Fruit fly (Drosophila melanogaster) whole organism, prepupa: ENCODE data around the gene CG7695.
A peak's percentile ranks its signal among the peaks of the same experiment; 100 is the strongest.

Source experiments
- CG1621 ChIP-seq: fragments of 200-800 bp; sonication (Bioruptor generic); optimal IDR thresholded peaks from 3 replicates; lab custom pipeline; 2018; ENCODE audit warnings: missing biosample characterization, mild to moderate bottlenecking, missing genetic modification characterization
- CG3032 ChIP-seq: fragments of 200-800 bp; optimal IDR thresholded peaks from 2 replicates; lab custom pipeline; 2019; ENCODE audit warnings: missing biosample characterization, mild to moderate bottlenecking, missing genetic modification characterization, moderate library complexity
- CG32006 ChIP-seq: fragments of 200-800 bp; sonication (Bioruptor generic); optimal IDR thresholded peaks from 3 replicates; lab custom pipeline; 2017; ENCODE audit warnings: missing biosample characterization, mild to moderate bottlenecking, missing genetic modification characterization
- CG6276 ChIP-seq: fragments of 200-800 bp; sonication (Bioruptor generic); optimal IDR thresholded peaks from 2 replicates; lab custom pipeline; 2017; ENCODE audit warnings: missing biosample characterization, mild to moderate bottlenecking, missing genetic modification characterization
- CG6792 ChIP-seq: fragments of 200-800 bp; sonication (Bioruptor generic); optimal IDR thresholded peaks from 3 replicates; lab custom pipeline; 2016; ENCODE audit warnings: missing biosample characterization, missing genetic modification characterization
- CG6808 ChIP-seq: fragments of 200-800 bp; sonication (Bioruptor generic); optimal IDR thresholded peaks from 3 replicates; lab custom pipeline; 2017; ENCODE audit warnings: missing biosample characterization, missing genetic modification characterization, mild to moderate bottlenecking, moderate library complexity, missing genetic modification reagents
- CG8319 ChIP-seq: fragments of 200-800 bp; sonication (Bioruptor generic); optimal IDR thresholded peaks from 3 replicates; lab custom pipeline; 2016; ENCODE audit warnings: missing biosample characterization, missing genetic modification characterization
- Eip78C ChIP-seq: fragments of 200-800 bp; sonication (Bioruptor generic); peaks from one replicate; lab custom pipeline; 2016; ENCODE audit warnings: missing biosample characterization, missing genetic modification characterization
- Ets21C ChIP-seq: fragments of 200-800 bp; sonication (Bioruptor generic); optimal IDR thresholded peaks from 3 replicates; lab custom pipeline; 2016; ENCODE audit warnings: missing biosample characterization, missing genetic modification characterization
- Gug ChIP-seq: fragments of 200-800 bp; sonication (Bioruptor generic); IDR thresholded peaks from 2 replicates; pipeline ENCODE4 v1.3.6; 2022; ENCODE audit warnings: missing biosample characterization, missing genetic modification characterization
- Lpt ChIP-seq: fragments of 200-800 bp; sonication (Bioruptor generic); optimal IDR thresholded peaks from 3 replicates; lab custom pipeline; 2016; ENCODE audit warnings: missing biosample characterization, missing genetic modification characterization
- Met ChIP-seq: fragments of 200-800 bp; sonication (Bioruptor generic); optimal IDR thresholded peaks from 3 replicates; lab custom pipeline; 2016; ENCODE audit warnings: missing biosample characterization, missing genetic modification characterization
- Sox14 ChIP-seq: fragments of 200-800 bp; sonication (Bioruptor generic); optimal IDR thresholded peaks from 3 replicates; lab custom pipeline; 2016; ENCODE audit warnings: missing biosample characterization, missing genetic modification characterization
- esn ChIP-seq: fragments of 200-800 bp; sonication (Bioruptor generic); optimal IDR thresholded peaks from 2 replicates; lab custom pipeline; 2016; ENCODE audit warnings: missing biosample characterization, mild to moderate bottlenecking, missing genetic modification characterization, moderate library complexity
- fkh ChIP-seq: fragments of 200-800 bp; sonication (Bioruptor generic); optimal IDR thresholded peaks from 3 replicates; lab custom pipeline; 2017; ENCODE audit warnings: missing biosample characterization, mild to moderate bottlenecking, missing genetic modification characterization, moderate library complexity
- pdm3 ChIP-seq: fragments of 200-800 bp; sonication (Bioruptor generic); optimal IDR thresholded peaks from 3 replicates; lab custom pipeline; 2016; ENCODE audit warnings: missing biosample characterization, missing genetic modification characterization
- svp ChIP-seq: fragments of 200-800 bp; sonication (Bioruptor generic); peaks from one replicate; lab custom pipeline; 2016; ENCODE audit warnings: missing biosample characterization, missing genetic modification characterization
- topi ChIP-seq: fragments of 200-800 bp; sonication (Bioruptor generic); optimal IDR thresholded peaks from 3 replicates; lab custom pipeline; 2016; ENCODE audit warnings: missing biosample characterization, missing genetic modification characterization
- vri ChIP-seq: fragments of 200-800 bp; sonication (Bioruptor generic); optimal IDR thresholded peaks from 3 replicates; lab custom pipeline; 2016; ENCODE audit warnings: missing biosample characterization, mild to moderate bottlenecking, missing genetic modification characterization

The CG7695 gene

dm6 chr3R:18573699-18574259 is 43.5 kb downstream of the CG7695 start (continued):
- TF ChIP-seq topi (peak; percentile 96), CG1621 (tag; lab: Kevin White, UChicago) (peak; percentile 94), Eip78C (GFP tag; lab: Kevin White, UChicago) (peak; percentile 99), pdm3 (GFP tag; lab: Kevin White, UChicago) (peak; percentile 98), CG8319 (GFP tag; lab: Kevin White, UChicago) (peak; percentile 92), CG6808 (GFP tag; lab: Kevin White, UChicago) (peak; percentile 94), CG6792 (GFP tag; lab: Kevin White, UChicago) (peak; percentile 98), vri (GFP tag; lab: Kevin White, UChicago) (peak; percentile 83), Ets21C (peak; percentile 92), CG3032 (tag; lab: Kevin White, UChicago) (peak; percentile 95), Sox14 (GFP tag; lab: Kevin White, UChicago) (peak; percentile 98), CG32006 (GFP tag; lab: Kevin White, UChicago) (peak; percentile 99), Gug (GFP tag; lab: Robert Waterston, UW) (peak; percentile 90), Met (GFP tag; lab: Kevin White, UChicago) (peak; percentile 97), Lpt (GFP tag; lab: Kevin White, UChicago) (peak; percentile 96), esn (GFP tag; lab: Kevin White, UChicago) (peak; percentile 98), svp (GFP tag; lab: Kevin White, UChicago) (peak; percentile 100)

DNA sequence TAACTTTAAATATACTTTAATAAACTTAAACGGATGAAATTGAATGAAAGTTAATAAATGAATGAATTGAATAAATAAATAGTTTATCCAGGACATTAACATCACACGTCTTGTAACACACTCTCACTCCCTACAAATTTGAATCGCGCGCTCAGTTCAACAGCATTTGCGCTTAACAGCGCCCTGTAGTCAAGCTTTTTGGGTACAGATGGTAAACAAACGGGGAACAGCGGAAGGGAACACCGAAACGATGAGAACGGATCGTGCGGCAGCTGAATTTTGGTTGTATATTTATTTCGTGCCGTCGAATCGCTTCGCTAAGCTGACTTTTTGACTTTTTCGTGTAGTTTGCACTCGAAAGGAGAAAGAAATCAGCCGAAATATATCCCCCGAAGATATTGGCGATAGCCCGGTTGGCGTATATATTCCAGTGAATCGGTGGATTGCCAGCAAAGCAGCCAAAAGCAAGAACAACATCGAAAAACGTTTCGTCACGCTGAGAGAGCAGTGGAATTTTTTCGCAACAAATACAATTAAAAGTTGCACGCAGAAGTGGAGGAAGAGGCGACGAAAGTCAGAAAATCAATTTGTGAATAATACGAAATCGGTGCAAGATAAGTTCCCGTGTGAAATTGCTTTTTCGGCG is 44.3 kb downstream of the CG7695 start, which contains the start of the genes CG7694 and fray:
CG7694 (plus strand) TSS at position 247 of the 646 bp plus-strand sequence.
fray (plus strand) TSS at position 247 of the 646 bp plus-strand sequence.
- no peak for TF ChIP-seq CG6276 (GFP tag; lab: Kevin White, UChicago)
- TF ChIP-seq fkh: peak; percentile 95
- TF ChIP-seq Eip78C (GFP tag; lab: Kevin White, UChicago): peak; percentile 59

- TF ChIP-seq CG6276 (GFP tag; lab: Kevin White, UChicago) (no peak), svp (GFP tag; lab: Kevin White, UChicago) (peak; percentile 37)
Measured at dm6 chr3R:18572240-18572803, 45.0 kb downstream of the CG7695 start.
